Worm (Caenorhabditis elegans) whole organism, mixed stage, embryonic: ENCODE results near the gene F32H5.1.

ENCODE experiments used
- elt-3 ChIP-seq: fragments of 150-350 bp; optimal IDR thresholded peaks from 2 replicates; lab custom pipeline; 2014; ENCODE audit warnings: missing biosample characterization, missing genetic modification characterization
- lin-13 ChIP-seq: fragments of 150-350 bp; optimal IDR thresholded peaks from 2 replicates; lab custom pipeline; 2014; ENCODE audit warnings: missing biosample characterization, missing genetic modification characterization
- lin-32 ChIP-seq: fragments of 200-800 bp; sonication (Bioruptor generic); optimal IDR thresholded peaks from 2 replicates; lab custom pipeline; 2018; ENCODE audit warnings: mild to moderate bottlenecking, missing genetic modification characterization, missing compliant biosample characterization
- lsy-2 ChIP-seq: fragments of 150-350 bp; optimal IDR thresholded peaks from 2 replicates; lab custom pipeline; 2014; ENCODE audit warnings: missing biosample characterization, missing genetic modification characterization
- nhr-12 ChIP-seq: fragments of 150-350 bp; optimal IDR thresholded peaks from 2 replicates; lab custom pipeline; 2014; ENCODE audit warnings: missing biosample characterization, missing genetic modification characterization
- sptf-1 ChIP-seq: sonication (generic microtip); optimal IDR thresholded peaks from 2 replicates; lab custom pipeline; 2017; ENCODE audit warnings: mild to moderate bottlenecking, missing genetic modification characterization, moderate library complexity, missing compliant biosample characterization
- unc-62 ChIP-seq: fragments of 150-350 bp; optimal IDR thresholded peaks from 2 replicates; lab custom pipeline; 2014; ENCODE audit warnings: missing biosample characterization, missing genetic modification reagents, missing genetic modification characterization
- ztf-11 ChIP-seq: fragments of 150-350 bp; optimal IDR thresholded peaks from 2 replicates; lab custom pipeline; 2014; ENCODE audit warnings: missing biosample characterization, missing genetic modification characterization

- TF ChIP-seq lsy-2 (tag; lab: Kevin White, UChicago), result no peak
- no peak for TF ChIP-seq lin-32 (GFP tag; lab: Kevin White, UChicago)
- TF ChIP-seq sptf-1 (tag; lab: Kevin White, UChicago), result no peak
- no peak for TF ChIP-seq lin-13
- TF ChIP-seq unc-62, result no peak
- TF ChIP-seq ztf-11, result no peak
- TF ChIP-seq elt-3 (tag; lab: Kevin White, UChicago), result no peak
- TF ChIP-seq nhr-12 (tag; lab: Kevin White, UChicago), result no peak
These were observed 15.0 kb upstream of the F32H5.1 start for ce11 chrV:13372821-13373220.
